Fruit fly (Drosophila melanogaster): ENCODE data around the gene CoRest.

Gene CoRest

dm6 chrX:19491984-19492584 is 29.6 kb upstream of the CoRest start, which contains the start of the genes pcm and ND-18:
TSS of gene pcm (minus strand) at chrX:19492011.
TSS of gene ND-18 (plus strand) at chrX:19492421.
- TF ChIP-seq Snoo (tag; optimal IDR thresholded peaks at IDR 0.05), result no peak
- no peak for TF ChIP-seq CG17806 (tag; optimal IDR thresholded peaks at IDR 0.05)
- no peak for TF ChIP-seq Ets98B (GFP tag; IDR thresholded peaks at IDR 0.05)
- no peak for TF ChIP-seq CG10348 (GFP tag; IDR thresholded peaks at IDR 0.05)
- no peak for TF ChIP-seq Pif1A (GFP tag; optimal IDR thresholded peaks at IDR 0.05)
- no peak for TF ChIP-seq gl (tag; optimal IDR thresholded peaks at IDR 0.05)
- no peak for TF ChIP-seq EcR (GFP tag; optimal IDR thresholded peaks at IDR 0.05)
- TF ChIP-seq CG15710 (tag; optimal IDR thresholded peaks at IDR 0.05), result no peak
- no peak for TF ChIP-seq CG8301 (tag; optimal IDR thresholded peaks at IDR 0.05)
- TF ChIP-seq rn (GFP tag; IDR thresholded peaks at IDR 0.05), result no peak

dm6 chrX:19494285-19494684 is 27.4 kb upstream of the CoRest start, which contains the start of gene CG12204:
TSS of gene CG12204 (minus strand) at chrX:19494401.
- TF ChIP-seq Ets98B (GFP tag; IDR thresholded peaks at IDR 0.05) (no peak), CG4496 (GFP tag; IDR thresholded peaks at IDR 0.05) (0 out of 3 replicates have a peak, but pooled peaks have one; percentile 14)

- TF ChIP-seq CG9948 (tag; optimal IDR thresholded peaks at IDR 0.05), result no peak
- TF ChIP-seq CG15710 (tag; optimal IDR thresholded peaks at IDR 0.05), result no peak
- no peak for TF ChIP-seq CG13204 (GFP tag; optimal IDR thresholded peaks at IDR 0.05)
- no peak for TF ChIP-seq CG8301 (tag; optimal IDR thresholded peaks at IDR 0.05)
Measured at dm6 chrX:19494830-19495610, 26.7 kb upstream of the CoRest start, which contains the start of the genes ksh, CG14200 and Pfrx. TSS of gene ksh (minus strand) at chrX:19494992. TSS of gene CG14200 (plus strand) at chrX:19495505. TSS of gene Pfrx (plus strand) at chrX:19495505.

dm6 chrX:19495611-19496583 is 25.8 kb upstream of the CoRest start:
- no peak for TF ChIP-seq gl (tag; optimal IDR thresholded peaks at IDR 0.05)
- TF ChIP-seq Snoo (tag; optimal IDR thresholded peaks at IDR 0.05), result peak; percentile 60
- TF ChIP-seq CG8301 (tag; optimal IDR thresholded peaks at IDR 0.05), result peak; percentile 67
- peak; percentile 76 for TF ChIP-seq Ets98B (GFP tag; IDR thresholded peaks at IDR 0.05)
- peak; percentile 55 for TF ChIP-seq CG12605 (GFP tag; IDR thresholded peaks at IDR 0.05)
- TF ChIP-seq Pif1A (GFP tag; optimal IDR thresholded peaks at IDR 0.05), result no peak
- peak; percentile 68 for TF ChIP-seq CG8159 (tag; optimal IDR thresholded peaks at IDR 0.05)
- TF ChIP-seq rn (GFP tag; IDR thresholded peaks at IDR 0.05), result 0 out of 2 replicates have a peak, but pooled peaks have one; percentile 5
- TF ChIP-seq D1 (tag; optimal IDR thresholded peaks at IDR 0.05), result no peak
- peak; percentile 16 for TF ChIP-seq CG13204 (GFP tag; optimal IDR thresholded peaks at IDR 0.05)
- no peak for TF ChIP-seq CG14655 (GFP tag; optimal IDR thresholded peaks at IDR 0.05)
- TF ChIP-seq CG17806 (tag; optimal IDR thresholded peaks at IDR 0.05), result peak; percentile 41
- TF ChIP-seq EcR (GFP tag; optimal IDR thresholded peaks at IDR 0.05), result no peak
- no peak for TF ChIP-seq CG10348 (GFP tag; IDR thresholded peaks at IDR 0.05)
- TF ChIP-seq fd96Ca (GFP tag; IDR thresholded peaks at IDR 0.05), result peak; percentile 86
- TF ChIP-seq Pif1B (GFP tag; optimal IDR thresholded peaks at IDR 0.05), result no peak
- TF ChIP-seq CG9948 (tag; optimal IDR thresholded peaks at IDR 0.05), result peak; percentile 62
- TF ChIP-seq CG15710 (tag; optimal IDR thresholded peaks at IDR 0.05), result peak; percentile 59
- TF ChIP-seq CG4496 (GFP tag; IDR thresholded peaks at IDR 0.05), result peak; percentile 80; the same call in 2 of the 3 replicates
- TF ChIP-seq CG34367 (tag; optimal IDR thresholded peaks at IDR 0.05), result peak; percentile 61
- TF ChIP-seq CG32121 (GFP tag; IDR thresholded peaks at IDR 0.05), result peak; percentile 58; the same call in 1 of the 2 replicates

- TF ChIP-seq CG4496 (GFP tag; IDR thresholded peaks at IDR 0.05), result peak; percentile 55; the same call in 1 of the 3 replicates
- TF ChIP-seq Snoo (tag; optimal IDR thresholded peaks at IDR 0.05), result no peak
- TF ChIP-seq CG9948 (tag; optimal IDR thresholded peaks at IDR 0.05), result no peak
- TF ChIP-seq CG13204 (GFP tag; optimal IDR thresholded peaks at IDR 0.05), result no peak
- peak; percentile 29; the same call in 1 of the 2 replicates for TF ChIP-seq CG32121 (GFP tag; IDR thresholded peaks at IDR 0.05)
- no peak for TF ChIP-seq CG17806 (tag; optimal IDR thresholded peaks at IDR 0.05)
- no peak for TF ChIP-seq CG8159 (tag; optimal IDR thresholded peaks at IDR 0.05)
- TF ChIP-seq gl (tag; optimal IDR thresholded peaks at IDR 0.05), result no peak
- TF ChIP-seq CG34367 (tag; optimal IDR thresholded peaks at IDR 0.05), result no peak
- no peak for TF ChIP-seq Pif1B (GFP tag; optimal IDR thresholded peaks at IDR 0.05)
- 0 out of 3 replicates have a peak, but pooled peaks have one; percentile 31 for TF ChIP-seq fd96Ca (GFP tag; IDR thresholded peaks at IDR 0.05)
- TF ChIP-seq D1 (tag; optimal IDR thresholded peaks at IDR 0.05), result no peak
- TF ChIP-seq CG12605 (GFP tag; IDR thresholded peaks at IDR 0.05), result peak; percentile 36; the same call in 1 of the 2 replicates
- TF ChIP-seq CG8301 (tag; optimal IDR thresholded peaks at IDR 0.05), result no peak
- TF ChIP-seq Ets98B (GFP tag; IDR thresholded peaks at IDR 0.05), result peak; percentile 32
- TF ChIP-seq rn (GFP tag; IDR thresholded peaks at IDR 0.05), result no peak
- no peak for TF ChIP-seq CG14655 (GFP tag; optimal IDR thresholded peaks at IDR 0.05)
- TF ChIP-seq EcR (GFP tag; optimal IDR thresholded peaks at IDR 0.05), result no peak
- TF ChIP-seq CG10348 (GFP tag; IDR thresholded peaks at IDR 0.05), result no peak
- no peak for TF ChIP-seq Pif1A (GFP tag; optimal IDR thresholded peaks at IDR 0.05)
- TF ChIP-seq CG15710 (tag; optimal IDR thresholded peaks at IDR 0.05), result no peak
Measured at dm6 chrX:19496808-19497259, 24.9 kb upstream of the CoRest start.

Measured in whole organism, pupa.